Fruit fly (Drosophila melanogaster): ENCODE data around the gene primo-2.

primo-2 gene

DNA sequence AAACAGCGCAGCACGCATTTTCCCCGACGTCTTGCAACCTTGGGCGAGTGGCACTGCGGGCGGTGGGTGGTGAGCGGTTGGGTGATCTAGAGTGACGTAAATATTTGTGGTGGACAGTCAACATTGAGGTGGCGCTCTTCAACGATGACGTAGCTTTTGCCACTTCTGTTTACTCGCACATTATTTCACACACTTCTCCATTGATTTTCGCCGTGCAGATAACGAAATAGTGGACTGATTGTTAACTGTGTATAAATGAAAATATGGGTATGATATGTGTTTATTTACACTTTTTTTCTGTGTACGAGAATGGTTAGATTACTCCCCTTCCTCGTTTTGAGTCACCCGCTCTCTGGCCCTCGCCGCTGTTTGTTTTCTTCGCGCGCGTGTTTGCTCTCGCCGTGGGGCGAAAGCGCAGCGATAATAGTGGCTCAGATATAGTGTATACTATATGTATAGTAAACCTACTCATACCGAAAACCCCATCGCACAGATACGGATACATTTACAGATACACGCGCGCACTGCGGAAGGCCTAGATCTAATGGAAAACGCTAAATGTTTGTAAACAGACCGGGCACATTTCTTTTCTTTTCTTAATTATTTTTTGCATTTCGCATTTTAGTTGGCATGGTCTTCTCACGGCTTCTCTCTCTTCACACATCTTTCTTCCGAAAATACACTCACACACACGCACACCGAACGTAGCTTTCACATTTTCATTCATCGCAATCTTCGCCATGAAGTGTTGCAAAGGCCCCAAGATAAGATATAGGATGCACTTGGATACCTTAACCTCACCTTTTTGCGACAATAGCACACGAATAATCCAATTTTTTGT lies 25.0 kb downstream of the primo-2 start, which contains the start of gene omd (continued):
- TF ChIP-seq ro (GFP tag; IDR thresholded peaks at IDR 0.05) (no peak), CG12942 (GFP tag; optimal IDR thresholded peaks at IDR 0.05) (peak; percentile 44), Sox102F (GFP tag; optimal IDR thresholded peaks at IDR 0.05) (peak; percentile 19), CG15696 (tag; optimal IDR thresholded peaks at IDR 0.05) (peak; percentile 70), crc (GFP tag; optimal IDR thresholded peaks at IDR 0.05) (peak; percentile 48), grn (GFP tag; optimal IDR thresholded peaks at IDR 0.05) (peak; percentile 81), Adf1 (GFP tag; IDR thresholded peaks at IDR 0.05) (peak; percentile 51; the same call in 1 of the 2 replicates), esg (GFP tag; conservative IDR thresholded peaks at IDR 0.05) (no peak), cas (GFP tag; IDR thresholded peaks at IDR 0.05) (no peak), CG11093 (GFP tag; IDR thresholded peaks at IDR 0.05) (no peak), kah (GFP tag; optimal IDR thresholded peaks at IDR 0.05) (no peak), CG4282 (GFP tag; optimal IDR thresholded peaks at IDR 0.05) (no peak), chinmo (GFP tag; IDR thresholded peaks at IDR 0.05; ENCODE audit: partially characterized antibody) (0 out of 4 replicates have a peak, but pooled peaks have one; percentile 66), ERR (GFP tag; optimal IDR thresholded peaks at IDR 0.05) (peak; percentile 24), tap (tag; optimal IDR thresholded peaks at IDR 0.05) (no peak), yki (optimal IDR thresholded peaks at IDR 0.05) (no peak), sens-2 (GFP tag; IDR thresholded peaks at IDR 0.05) (0 out of 2 replicates have a peak, but pooled peaks have one; percentile 30), Gug (GFP tag; IDR thresholded peaks at IDR 0.05) (peak; percentile 33; the same call in 2 of the 4 replicates), Abd-B (GFP tag; optimal IDR thresholded peaks at IDR 0.05) (no peak), pnt (GFP tag; optimal IDR thresholded peaks at IDR 0.05) (peak; percentile 51), zfh2 (GFP tag; optimal IDR thresholded peaks at IDR 0.05) (peak; percentile 10), CG18764 (GFP tag; optimal IDR thresholded peaks at IDR 0.05) (peak; percentile 44), peb (GFP tag; IDR thresholded peaks at IDR 0.05) (peak; percentile 18), CG6765 (GFP tag; optimal IDR thresholded peaks at IDR 0.05) (peak; percentile 64), fd64A (GFP tag; optimal IDR thresholded peaks at IDR 0.05) (peak; percentile 69), CG4617 (GFP tag; optimal IDR thresholded peaks at IDR 0.05; ENCODE audit: borderline replicate concordance) (no peak), CG2129 (GFP tag; IDR thresholded peaks at IDR 0.05; ENCODE audit: partially characterized antibody) (no peak), HLHmδ (GFP tag; optimal IDR thresholded peaks at IDR 0.05) (peak; percentile 30), Lhr (GFP tag; optimal IDR thresholded peaks at IDR 0.05) (no peak), pzg (GFP tag; optimal IDR thresholded peaks at IDR 0.05) (peak; percentile 11), h (optimal IDR thresholded peaks at IDR 0.05) (no peak), Doc3 (GFP tag; IDR thresholded peaks at IDR 0.05; ENCODE audit: partially characterized antibody) (no peak), CG3726 (GFP tag; IDR thresholded peaks at IDR 0.05) (no peak), ssp (GFP tag; IDR thresholded peaks at IDR 0.05) (peak; percentile 18; the same call in 1 of the 2 replicates), Fer3 (tag; optimal IDR thresholded peaks at IDR 0.05) (no peak), pros (GFP tag; optimal IDR thresholded peaks at IDR 0.05) (no peak), CG8944 (GFP tag; optimal IDR thresholded peaks at IDR 0.05) (peak; percentile 69), CG1832 (GFP tag; optimal IDR thresholded peaks at IDR 0.05) (no peak), Atf3 (GFP tag; optimal IDR thresholded peaks at IDR 0.05) (peak; percentile 1), cg (GFP tag; optimal IDR thresholded peaks at IDR 0.05) (peak; percentile 75), dati (GFP tag; IDR thresholded peaks at IDR 0.05) (peak; percentile 43; the same call in 1 of the 2 replicates), nau (GFP tag; optimal IDR thresholded peaks at IDR 0.05) (no peak), slp2 (GFP tag; optimal IDR thresholded peaks at IDR 0.05) (no peak), gsb (GFP tag; IDR thresholded peaks at IDR 0.05) (peak; percentile 47; the same call in 1 of the 2 replicates), YL-1 (GFP tag; optimal IDR thresholded peaks at IDR 0.05) (peak; percentile 56), CG7786 (GFP tag; optimal IDR thresholded peaks at IDR 0.05) (peak; percentile 47), Mrtf (GFP tag; IDR thresholded peaks at IDR 0.05) (0 out of 3 replicates have a peak, but pooled peaks have one; percentile 7), CoRest (tag; optimal IDR thresholded peaks at IDR 0.05) (no peak), Myb (GFP tag; optimal IDR thresholded peaks at IDR 0.05) (peak; percentile 28)

All from whole organism, embryonic.